Worm (Caenorhabditis elegans) whole organism, midembryonic: ENCODE measurements around the gene T05A8.6.

Source experiments
- T22C8.4 ChIP-seq: fragments of 200-800 bp; sonication (Bioruptor generic); IDR thresholded peaks from 2 replicates; pipeline ENCODE4 v1.3.6; 2022; ENCODE audit warnings: missing genetic modification characterization, missing compliant biosample characterization
- cog-1 ChIP-seq: sonication (generic microtip); optimal IDR thresholded peaks from 2 replicates; lab custom pipeline; 2016; ENCODE audit warnings: missing genetic modification characterization, missing compliant biosample characterization
- flt-1 ChIP-seq: fragments of 200-800 bp; sonication (Bioruptor generic); IDR thresholded peaks from 2 replicates; pipeline ENCODE4 v1.3.6; 2022; ENCODE audit warnings: missing genetic modification characterization, missing compliant biosample characterization
- klf-2 ChIP-seq: fragments of 200-800 bp; sonication (Bioruptor generic); conservative IDR thresholded peaks from 2 replicates; pipeline ENCODE4 v1.3.6; 2022; ENCODE audit warnings: missing genetic modification reagents, missing genetic modification characterization, missing compliant biosample characterization
- med-1 ChIP-seq: sonication (generic microtip); optimal IDR thresholded peaks from 2 replicates; lab custom pipeline; 2017; ENCODE audit warnings: missing genetic modification characterization, mild to moderate bottlenecking, missing compliant biosample characterization, antibody characterized with exemption, missing genetic modification reagents; ENCODE audit not compliant: insufficient read depth
- ref-1 ChIP-seq: fragments of 200-800 bp; sonication (Bioruptor generic); conservative IDR thresholded peaks from 2 replicates; pipeline ENCODE4 v1.3.6; 2022; ENCODE audit warnings: missing genetic modification reagents, missing genetic modification characterization, missing compliant biosample characterization
- tab-1 ChIP-seq: fragments of 200-800 bp; sonication (Bioruptor generic); IDR thresholded peaks from 2 replicates; pipeline ENCODE4 v1.3.6; 2022; ENCODE audit warnings: missing genetic modification characterization, missing compliant biosample characterization
- ztf-23 ChIP-seq: fragments of 200-800 bp; sonication (Bioruptor generic); IDR thresholded peaks from 2 replicates; pipeline ENCODE4 v1.3.6; 2022; ENCODE audit warnings: missing genetic modification reagents, missing genetic modification characterization, missing compliant biosample characterization
- ztf-29 ChIP-seq: fragments of 200-800 bp; sonication (Bioruptor generic); IDR thresholded peaks from 2 replicates; pipeline ENCODE4 v1.3.6; 2022; ENCODE audit warnings: missing genetic modification reagents, missing genetic modification characterization, missing compliant biosample characterization

Gene T05A8.6

ce11 chrII:2735644-2736043 is 3.9 kb downstream of the T05A8.6 start:
- TF ChIP-seq tab-1 (GFP tag; lab: Robert Waterston, UW), result no peak

ce11 chrII:2735192-2735591 is 4.3 kb downstream of the T05A8.6 start, which contains the start of gene wdr-31:
Gene wdr-31 (minus strand): TSS chrII:2735292.
- TF ChIP-seq klf-2 (GFP tag; lab: Robert Waterston, UW) (no peak), T22C8.4 (GFP tag; lab: Robert Waterston, UW) (no peak), tab-1 (GFP tag; lab: Robert Waterston, UW) (no peak), med-1 (GFP tag; lab: Kevin White, UChicago) (no peak), cog-1 (tag; lab: Kevin White, UChicago) (no peak), ztf-23 (GFP tag; lab: Robert Waterston, UW) (no peak), flt-1 (no peak), ref-1 (GFP tag; lab: Robert Waterston, UW) (no peak), ztf-29 (GFP tag; lab: Robert Waterston, UW) (no peak)

ce11 chrII:2734735-2735134 is 4.8 kb downstream of the T05A8.6 start:
- TF ChIP-seq flt-1 (no peak), cog-1 (tag; lab: Kevin White, UChicago) (no peak), ztf-23 (GFP tag; lab: Robert Waterston, UW) (no peak), T22C8.4 (GFP tag; lab: Robert Waterston, UW) (no peak), klf-2 (GFP tag; lab: Robert Waterston, UW) (no peak), med-1 (GFP tag; lab: Kevin White, UChicago) (no peak), tab-1 (GFP tag; lab: Robert Waterston, UW) (no peak), ztf-29 (GFP tag; lab: Robert Waterston, UW) (no peak), ref-1 (GFP tag; lab: Robert Waterston, UW) (no peak)

- no peak for TF ChIP-seq ztf-29 (GFP tag; lab: Robert Waterston, UW)
- no peak for TF ChIP-seq T22C8.4 (GFP tag; lab: Robert Waterston, UW)
- no peak for TF ChIP-seq ref-1 (GFP tag; lab: Robert Waterston, UW)
- TF ChIP-seq klf-2 (GFP tag; lab: Robert Waterston, UW), result no peak
- no peak for TF ChIP-seq ztf-23 (GFP tag; lab: Robert Waterston, UW)
- no peak for TF ChIP-seq med-1 (GFP tag; lab: Kevin White, UChicago)
- no peak for TF ChIP-seq cog-1 (tag; lab: Kevin White, UChicago)
- no peak for TF ChIP-seq flt-1
Observed at ce11 chrII:2734266-2734665, 5.3 kb downstream of the T05A8.6 start.

ce11 chrII:2730647-2731046 is 8.9 kb downstream of the T05A8.6 start:
- TF ChIP-seq T22C8.4 (GFP tag; lab: Robert Waterston, UW), result no peak
- TF ChIP-seq ref-1 (GFP tag; lab: Robert Waterston, UW), result no peak
- TF ChIP-seq cog-1 (tag; lab: Kevin White, UChicago), result no peak
- TF ChIP-seq med-1 (GFP tag; lab: Kevin White, UChicago), result no peak
- no peak for TF ChIP-seq flt-1
- no peak for TF ChIP-seq ztf-29 (GFP tag; lab: Robert Waterston, UW)
- TF ChIP-seq ztf-23 (GFP tag; lab: Robert Waterston, UW), result no peak
- TF ChIP-seq tab-1 (GFP tag; lab: Robert Waterston, UW), result no peak
- TF ChIP-seq klf-2 (GFP tag; lab: Robert Waterston, UW), result no peak

ce11 chrII:2726774-2727173 is 12.7 kb downstream of the T05A8.6 start:
- TF ChIP-seq T22C8.4 (GFP tag; lab: Robert Waterston, UW), result no peak
- TF ChIP-seq tab-1 (GFP tag; lab: Robert Waterston, UW), result no peak
- TF ChIP-seq med-1 (GFP tag; lab: Kevin White, UChicago), result no peak
- TF ChIP-seq klf-2 (GFP tag; lab: Robert Waterston, UW), result no peak
- TF ChIP-seq cog-1 (tag; lab: Kevin White, UChicago), result no peak
- TF ChIP-seq ref-1 (GFP tag; lab: Robert Waterston, UW), result no peak
- TF ChIP-seq ztf-29 (GFP tag; lab: Robert Waterston, UW), result no peak

- no peak for TF ChIP-seq tab-1 (GFP tag; lab: Robert Waterston, UW)
- TF ChIP-seq klf-2 (GFP tag; lab: Robert Waterston, UW), result no peak
- TF ChIP-seq ztf-23 (GFP tag; lab: Robert Waterston, UW), result no peak
- no peak for TF ChIP-seq ztf-29 (GFP tag; lab: Robert Waterston, UW)
- no peak for TF ChIP-seq T22C8.4 (GFP tag; lab: Robert Waterston, UW)
- no peak for TF ChIP-seq ref-1 (GFP tag; lab: Robert Waterston, UW)
- TF ChIP-seq cog-1 (tag; lab: Kevin White, UChicago), result no peak
Observed at ce11 chrII:2725561-2725960, 14.0 kb downstream of the T05A8.6 start, which contains the start of the genes T05A8.11 and nep-2. Gene T05A8.11 (minus strand): TSS chrII:2725661. Gene nep-2 (minus strand): TSS chrII:2725752.

ce11 chrII:2721992-2722391 is 17.5 kb downstream of the T05A8.6 start:
- no peak for TF ChIP-seq ztf-29 (GFP tag; lab: Robert Waterston, UW)
- no peak for TF ChIP-seq tab-1 (GFP tag; lab: Robert Waterston, UW)

- TF ChIP-seq ref-1 (GFP tag; lab: Robert Waterston, UW), result no peak
- no peak for TF ChIP-seq ztf-23 (GFP tag; lab: Robert Waterston, UW)
- no peak for TF ChIP-seq T22C8.4 (GFP tag; lab: Robert Waterston, UW)
- TF ChIP-seq flt-1, result no peak
- no peak for TF ChIP-seq tab-1 (GFP tag; lab: Robert Waterston, UW)
- TF ChIP-seq ztf-29 (GFP tag; lab: Robert Waterston, UW), result no peak
- no peak for TF ChIP-seq cog-1 (tag; lab: Kevin White, UChicago)
- no peak for TF ChIP-seq klf-2 (GFP tag; lab: Robert Waterston, UW)
- no peak for TF ChIP-seq med-1 (GFP tag; lab: Kevin White, UChicago)
Observed at ce11 chrII:2719212-2719611, 20.3 kb downstream of the T05A8.6 start.

- no peak for TF ChIP-seq flt-1
- TF ChIP-seq T22C8.4 (GFP tag; lab: Robert Waterston, UW), result no peak
- no peak for TF ChIP-seq ref-1 (GFP tag; lab: Robert Waterston, UW)
- TF ChIP-seq ztf-29 (GFP tag; lab: Robert Waterston, UW), result no peak
- no peak for TF ChIP-seq tab-1 (GFP tag; lab: Robert Waterston, UW)
- no peak for TF ChIP-seq cog-1 (tag; lab: Kevin White, UChicago)
- no peak for TF ChIP-seq klf-2 (GFP tag; lab: Robert Waterston, UW)
- no peak for TF ChIP-seq ztf-23 (GFP tag; lab: Robert Waterston, UW)
- TF ChIP-seq med-1 (GFP tag; lab: Kevin White, UChicago), result no peak
Observed at ce11 chrII:2717335-2717734, 22.2 kb downstream of the T05A8.6 start, which contains the start of gene T05A8.3. Gene T05A8.3 (minus strand): TSS chrII:2717435.
